Fruit fly (Drosophila melanogaster): ENCODE results near the gene Rfk.
A peak's percentile ranks its signal among the peaks of the same experiment; 100 is the strongest.

Rfk gene

DNA sequence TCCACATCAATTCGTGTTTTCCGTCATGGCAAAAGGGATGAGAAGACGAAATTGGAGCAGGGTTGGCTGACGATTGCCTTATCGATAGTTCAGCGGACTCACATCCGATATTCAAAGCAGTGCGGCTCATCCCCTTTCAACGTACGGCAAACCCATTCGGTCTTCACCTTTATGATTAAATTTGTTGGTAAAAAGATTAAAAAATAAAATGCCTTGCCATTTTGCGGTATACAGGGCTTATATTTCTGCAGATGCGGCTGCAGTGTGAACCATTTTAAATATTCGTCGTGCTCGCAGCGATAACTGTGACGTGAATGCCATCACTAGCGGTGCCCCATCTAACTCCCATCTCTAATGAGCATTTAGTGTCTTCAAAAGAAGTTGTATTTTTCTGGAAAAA, 5.8 kb downstream of the Rfk start, which contains the start of the genes Taf7 and EMC1 (continued):
- peak; percentile 95 for TF ChIP-seq CG6175 (GFP tag; IDR thresholded peaks at IDR 0.05)
- TF ChIP-seq CG10979 (tag; optimal IDR thresholded peaks at IDR 0.05), result peak; percentile 31
- peak; percentile 44 for TF ChIP-seq CG15696 (tag; optimal IDR thresholded peaks at IDR 0.05)
- TF ChIP-seq lmd (GFP tag; IDR thresholded peaks at IDR 0.05), result peak; percentile 42
- TF ChIP-seq otp (GFP tag; IDR thresholded peaks at IDR 0.05), result no peak
- TF ChIP-seq Hr39 (optimal IDR thresholded peaks at IDR 0.05), result no peak
- no peak for TF ChIP-seq bsh (GFP tag; optimal IDR thresholded peaks at IDR 0.05)
- no peak for TF ChIP-seq nerfin-1 (tag; optimal IDR thresholded peaks at IDR 0.05)
- TF ChIP-seq tgo (GFP tag; IDR thresholded peaks at IDR 0.05), result 0 out of 3 replicates have a peak, but pooled peaks have one; percentile 17
- peak; percentile 25; the same call in 1 of the 2 replicates for TF ChIP-seq Xrp1 (GFP tag; IDR thresholded peaks at IDR 0.05)
- no peak for TF ChIP-seq ham (GFP tag; IDR thresholded peaks at IDR 0.05)
- TF ChIP-seq jing (GFP tag; optimal IDR thresholded peaks at IDR 0.05), result no peak
- no peak for TF ChIP-seq abd-A (tag; optimal IDR thresholded peaks at IDR 0.05)
- TF ChIP-seq scrt (GFP tag; optimal IDR thresholded peaks at IDR 0.05), result no peak
- TF ChIP-seq CG1529 (GFP tag; optimal IDR thresholded peaks at IDR 0.05), result no peak
- TF ChIP-seq onecut (GFP tag; IDR thresholded peaks at IDR 0.05), result no peak
- peak; percentile 98 for TF ChIP-seq CG2116 (GFP tag; optimal IDR thresholded peaks at IDR 0.05)
- TF ChIP-seq sisA (GFP tag; IDR thresholded peaks at IDR 0.05), result 0 out of 2 replicates have a peak, but pooled peaks have one; percentile 20
- TF ChIP-seq CG30431 (GFP tag; optimal IDR thresholded peaks at IDR 0.05), result no peak
- TF ChIP-seq CG12219 (GFP tag; optimal IDR thresholded peaks at IDR 0.05), result no peak
- TF ChIP-seq twi (tag; optimal IDR thresholded peaks at IDR 0.05), result no peak
- TF ChIP-seq CG10274 (GFP tag; optimal IDR thresholded peaks at IDR 0.05), result no peak
- no peak for TF ChIP-seq CG5953 (GFP tag; IDR thresholded peaks at IDR 0.05)
- peak; percentile 69; the same call in 1 of the 3 replicates for TF ChIP-seq zen2 (GFP tag; IDR thresholded peaks at IDR 0.05; ENCODE audit: partially characterized antibody)
- peak; percentile 77 for TF ChIP-seq hkb (optimal IDR thresholded peaks at IDR 0.05)
- no peak for TF ChIP-seq hkb (GFP tag; IDR thresholded peaks at IDR 0.05)
- no peak for TF ChIP-seq H15 (GFP tag; IDR thresholded peaks at IDR 0.05)
- no peak; the same call in 2 of the 3 replicates for TF ChIP-seq CG17361 (GFP tag; IDR thresholded peaks at IDR 0.05)
- TF ChIP-seq CG18619 (GFP tag; optimal IDR thresholded peaks at IDR 0.05), result no peak
- no peak for TF ChIP-seq CG13123 (GFP tag; optimal IDR thresholded peaks at IDR 0.05)
- TF ChIP-seq Gsc (GFP tag; IDR thresholded peaks at IDR 0.05), result no peak
- TF ChIP-seq fd3F (GFP tag; optimal IDR thresholded peaks at IDR 0.05), result no peak
- TF ChIP-seq cato (GFP tag; optimal IDR thresholded peaks at IDR 0.05; ENCODE audit: borderline replicate concordance), result no peak
- TF ChIP-seq zfh1 (GFP tag; IDR thresholded peaks at IDR 0.05), result no peak
- peak; percentile 44 to 64 for TF ChIP-seq dpn (GFP tag; optimal IDR thresholded peaks at IDR 0.05)
- TF ChIP-seq CG9609 (GFP tag; optimal IDR thresholded peaks at IDR 0.05), result peak; percentile 37
- no peak for TF ChIP-seq h (optimal IDR thresholded peaks at IDR 0.05)
- TF ChIP-seq cas (GFP tag; IDR thresholded peaks at IDR 0.05), result no peak
- peak; percentile 85 for TF ChIP-seq CG8290 (GFP tag; optimal IDR thresholded peaks at IDR 0.05)
- TF ChIP-seq CG8290 (tag; optimal IDR thresholded peaks at IDR 0.05), result peak in 1 of 2 experiments; percentile 8
- TF ChIP-seq BtbVII (GFP tag; optimal IDR thresholded peaks at IDR 0.05), result no peak
- no peak for TF ChIP-seq wek (GFP tag; optimal IDR thresholded peaks at IDR 0.05)
- TF ChIP-seq bowl (GFP tag; IDR thresholded peaks at IDR 0.05), result no peak
- TF ChIP-seq NK7.1 (GFP tag; optimal IDR thresholded peaks at IDR 0.05), result no peak
- TF ChIP-seq Six4 (GFP tag; optimal IDR thresholded peaks at IDR 0.05), result no peak
- TF ChIP-seq insv (GFP tag; optimal IDR thresholded peaks at IDR 0.05), result peak in 1 of 2 experiments; percentile 38
- peak; percentile 13 for TF ChIP-seq luna (GFP tag; optimal IDR thresholded peaks at IDR 0.05)
- peak; percentile 59 for TF ChIP-seq CG17829 (tag; optimal IDR thresholded peaks at IDR 0.05)
- no peak for TF ChIP-seq CG7372 (GFP tag; IDR thresholded peaks at IDR 0.05)
- no peak for TF ChIP-seq Meics (GFP tag; optimal IDR thresholded peaks at IDR 0.05)
- TF ChIP-seq CG3995 (GFP tag; optimal IDR thresholded peaks at IDR 0.05), result peak; percentile 99
- no peak for TF ChIP-seq ken (GFP tag; IDR thresholded peaks at IDR 0.05)
- no peak for TF ChIP-seq sqz (GFP tag; optimal IDR thresholded peaks at IDR 0.05)
